Fruit fly (Drosophila melanogaster) whole organism, embryonic: Measurements from ENCODE around the gene CG8814.

ENCODE experiments used
- Bgb ChIP-seq: fragments of 200-800 bp; sonication (Bioruptor generic); IDR thresholded peaks from 2 replicates; pipeline ENCODE4 v1.3.6; 2022; ENCODE audit warnings: missing biosample characterization, missing genetic modification characterization; ENCODE audit not compliant: partially characterized antibody
- CG11456 ChIP-seq: fragments of 200-800 bp; sonication (Bioruptor generic); IDR thresholded peaks from 3 replicates; pipeline ENCODE4 v1.3.6; 2022; ENCODE audit warnings: missing biosample characterization, missing genetic modification characterization
- CG11560 ChIP-seq: fragments of 200-800 bp; sonication (Bioruptor generic); IDR thresholded peaks from 3 replicates; pipeline ENCODE4 v1.3.6; 2022; ENCODE audit warnings: missing biosample characterization, missing genetic modification characterization
- CG12104 ChIP-seq: fragments of 200-800 bp; sonication (Bioruptor generic); optimal IDR thresholded peaks from 3 replicates; lab custom pipeline; 2016; ENCODE audit warnings: missing biosample characterization, missing genetic modification characterization
- CG12769 ChIP-seq: fragments of 200-800 bp; sonication (Bioruptor generic); optimal IDR thresholded peaks from 2 replicates; lab custom pipeline; 2019; ENCODE audit warnings: missing biosample characterization, mild to moderate bottlenecking, missing genetic modification characterization, moderate library complexity
- CG14860 ChIP-seq: fragments of 200-800 bp; sonication (Bioruptor generic); IDR thresholded peaks from 3 replicates; pipeline ENCODE4 v1.3.6; 2022; ENCODE audit warnings: missing biosample characterization, missing genetic modification characterization; ENCODE audit not compliant: partially characterized antibody
- CG1832 ChIP-seq: fragments of 200-800 bp; sonication (Bioruptor generic); optimal IDR thresholded peaks from 2 replicates; lab custom pipeline; 2017; ENCODE audit warnings: missing biosample characterization, mild to moderate bottlenecking, missing genetic modification characterization, inconsistent platforms
- CG3065 ChIP-seq: fragments of 200-800 bp; sonication (Bioruptor generic); optimal IDR thresholded peaks from 2 replicates; lab custom pipeline; 2016; ENCODE audit warnings: missing biosample characterization, missing genetic modification characterization
- CG34224 ChIP-seq: fragments of 200-800 bp; sonication (Bioruptor generic); IDR thresholded peaks from 3 replicates; pipeline ENCODE4 v1.3.6; 2022; ENCODE audit warnings: missing biosample characterization, missing genetic modification characterization; ENCODE audit not compliant: partially characterized antibody
- CG4360 ChIP-seq: fragments of 200-800 bp; sonication (Bioruptor generic); IDR thresholded peaks from 2 replicates; pipeline ENCODE4 v1.3.6; 2022; ENCODE audit warnings: missing biosample characterization, missing genetic modification characterization
- CG5180 ChIP-seq: fragments of 200-800 bp; sonication (Bioruptor generic); optimal IDR thresholded peaks from 3 replicates; lab custom pipeline; 2017; ENCODE audit warnings: missing biosample characterization, missing genetic modification characterization, mild to moderate bottlenecking, moderate library complexity, missing genetic modification reagents
- CG6272 ChIP-seq: fragments of 200-800 bp; sonication (Bioruptor generic); IDR thresholded peaks from 2 replicates; pipeline ENCODE4 v1.3.6; 2022; ENCODE audit warnings: missing biosample characterization, missing genetic modification characterization
- CG8290 ChIP-seq, 3 experiments: fragments of 200-800 bp; sonication (Bioruptor generic); optimal IDR thresholded peaks; 2 replicates each; lab custom pipeline; 2016 to 2019; ENCODE audit warnings: missing biosample characterization in 3 of 3, missing genetic modification characterization in 3 of 3, mild to moderate bottlenecking in 2 of 3, moderate library complexity in 1 of 3
- CG9609 ChIP-seq: fragments of 200-800 bp; sonication (Bioruptor generic); optimal IDR thresholded peaks from 3 replicates; lab custom pipeline; 2016; ENCODE audit warnings: missing biosample characterization, missing genetic modification characterization
- CG9932 ChIP-seq: fragments of 200-800 bp; sonication (Bioruptor generic); IDR thresholded peaks from 2 replicates; pipeline ENCODE4 v1.3.6; 2022; ENCODE audit warnings: missing biosample characterization, missing genetic modification characterization
- D19B ChIP-seq: fragments of 200-800 bp; sonication (Bioruptor generic); optimal IDR thresholded peaks from 2 replicates; lab custom pipeline; 2017; ENCODE audit warnings: missing biosample characterization, mild to moderate bottlenecking, missing genetic modification characterization
- Doc2 ChIP-seq: fragments of 200-800 bp; sonication (Bioruptor generic); IDR thresholded peaks from 2 replicates; pipeline ENCODE4 v1.3.6; 2022; ENCODE audit warnings: missing biosample characterization, missing genetic modification characterization
- HLHmδ ChIP-seq: fragments of 200-800 bp; sonication (Bioruptor generic); optimal IDR thresholded peaks from 2 replicates; lab custom pipeline; 2018; ENCODE audit warnings: missing biosample characterization, mild to moderate bottlenecking, missing genetic modification characterization, moderate library complexity
- Jarid2 ChIP-seq: fragments of 200-800 bp; sonication (Bioruptor generic); optimal IDR thresholded peaks from 3 replicates; lab custom pipeline; 2017; ENCODE audit warnings: mild to moderate bottlenecking, missing biosample characterization, missing genetic modification reagents, missing genetic modification characterization
- Lim3 ChIP-seq: fragments of 200-800 bp; sonication (Bioruptor generic); IDR thresholded peaks from 2 replicates; pipeline ENCODE4 v1.3.6; 2022; ENCODE audit warnings: missing biosample characterization, missing genetic modification characterization
- NFAT ChIP-seq: fragments of 200-800 bp; sonication (Bioruptor generic); IDR thresholded peaks from 2 replicates; pipeline ENCODE4 v1.3.6; 2022; ENCODE audit warnings: missing biosample characterization, missing genetic modification characterization
- Opbp ChIP-seq: fragments of 200-800 bp; sonication (Bioruptor generic); IDR thresholded peaks from 3 replicates; pipeline ENCODE4 v1.3.6; 2022; ENCODE audit warnings: missing biosample characterization, missing genetic modification characterization; ENCODE audit not compliant: partially characterized antibody
- Scr ChIP-seq: fragments of 200-800 bp; sonication (Bioruptor generic); IDR thresholded peaks from 2 replicates; pipeline ENCODE4 v1.3.6; 2022; ENCODE audit warnings: missing biosample characterization, missing genetic modification characterization; ENCODE audit not compliant: partially characterized antibody
- Side ChIP-seq: fragments of 200-800 bp; sonication (Bioruptor generic); optimal IDR thresholded peaks from 2 replicates; lab custom pipeline; 2016; ENCODE audit warnings: missing biosample characterization, missing genetic modification characterization
- Spps ChIP-seq: fragments of 200-800 bp; sonication (Bioruptor generic); optimal IDR thresholded peaks from 2 replicates; lab custom pipeline; 2018; ENCODE audit warnings: missing biosample characterization, mild to moderate bottlenecking, missing genetic modification characterization
- Trl ChIP-seq, 3 experiments: fragments of >200 bp in 2 of 3; fragments of 200-800 bp in 1 of 3; sonication (Bioruptor generic) in 1 of 3; optimal IDR thresholded peaks; 2 replicates in 1 of 3; 3 replicates in 2 of 3; lab custom pipeline; 2016 to 2017; ENCODE audit warnings: missing biosample characterization in 1 of 3, missing genetic modification characterization in 1 of 3
- Vsx1 ChIP-seq: fragments of 200-800 bp; sonication (Bioruptor generic); optimal IDR thresholded peaks from 2 replicates; lab custom pipeline; 2017; ENCODE audit warnings: missing biosample characterization, mild to moderate bottlenecking, missing genetic modification characterization, missing genetic modification reagents
- Xbp1 ChIP-seq: fragments of 200-800 bp; sonication (Bioruptor generic); optimal IDR thresholded peaks from 3 replicates; lab custom pipeline; 2016; ENCODE audit warnings: missing biosample characterization, mild to moderate bottlenecking, missing genetic modification characterization
- aop ChIP-seq: fragments of 200-800 bp; sonication (Bioruptor generic); IDR thresholded peaks from 2 replicates; pipeline ENCODE4 v1.3.6; 2022; ENCODE audit warnings: missing biosample characterization, missing genetic modification characterization
- bbx ChIP-seq: fragments of 200-800 bp; sonication (Bioruptor generic); IDR thresholded peaks from 2 replicates; pipeline ENCODE4 v1.3.6; 2022; ENCODE audit warnings: missing biosample characterization, missing genetic modification characterization; ENCODE audit not compliant: partially characterized antibody
- cg ChIP-seq: fragments of 200-800 bp; sonication (Bioruptor generic); optimal IDR thresholded peaks from 3 replicates; lab custom pipeline; 2019; ENCODE audit warnings: missing biosample characterization, mild to moderate bottlenecking, missing genetic modification characterization, moderate library complexity
- chinmo ChIP-seq: fragments of 200-800 bp; sonication (Bioruptor generic); IDR thresholded peaks from 4 replicates; pipeline ENCODE4 v1.3.6; 2022; ENCODE audit warnings: missing biosample characterization, missing genetic modification characterization; ENCODE audit not compliant: partially characterized antibody
- crc ChIP-seq: fragments of 200-800 bp; sonication (Bioruptor generic); optimal IDR thresholded peaks from 2 replicates; lab custom pipeline; 2016; ENCODE audit warnings: missing biosample characterization, missing genetic modification characterization
- crol ChIP-seq: fragments of 200-800 bp; sonication (Bioruptor generic); IDR thresholded peaks from 2 replicates; pipeline ENCODE4 v1.3.6; 2022; ENCODE audit warnings: missing biosample characterization, missing genetic modification characterization
- dm ChIP-seq: fragments of 200-800 bp; sonication (Bioruptor generic); optimal IDR thresholded peaks from 3 replicates; lab custom pipeline; 2016; ENCODE audit warnings: missing biosample characterization, missing genetic modification characterization
- esg ChIP-seq: fragments of 200-800 bp; sonication (Bioruptor generic); conservative IDR thresholded peaks from 2 replicates; pipeline ENCODE4 v1.3.6; 2022; ENCODE audit warnings: missing biosample characterization, missing genetic modification characterization
- nerfin-2 ChIP-seq: fragments of 200-800 bp; sonication (Bioruptor generic); IDR thresholded peaks from 2 replicates; pipeline ENCODE4 v1.3.6; 2022; ENCODE audit warnings: missing biosample characterization, missing genetic modification characterization; ENCODE audit not compliant: partially characterized antibody
- psq ChIP-seq: fragments of 200-800 bp; sonication (Bioruptor generic); optimal IDR thresholded peaks from 2 replicates; lab custom pipeline; 2017; ENCODE audit warnings: missing biosample characterization, missing genetic modification characterization
- ro ChIP-seq: fragments of 200-800 bp; sonication (Bioruptor generic); IDR thresholded peaks from 2 replicates; pipeline ENCODE4 v1.3.6; 2022; ENCODE audit warnings: missing biosample characterization, missing genetic modification characterization
- run ChIP-seq: fragments of 200-800 bp; sonication (Bioruptor generic); optimal IDR thresholded peaks from 3 replicates; lab custom pipeline; 2018; ENCODE audit warnings: missing biosample characterization, mild to moderate bottlenecking, missing genetic modification characterization
- sisA ChIP-seq: fragments of 200-800 bp; sonication (Bioruptor generic); IDR thresholded peaks from 2 replicates; pipeline ENCODE4 v1.3.6; 2022; ENCODE audit warnings: missing biosample characterization, missing genetic modification characterization
- slp2 ChIP-seq: fragments of 200-800 bp; sonication (Bioruptor generic); optimal IDR thresholded peaks from 2 replicates; lab custom pipeline; 2016; ENCODE audit warnings: missing biosample characterization, missing genetic modification characterization
- sug ChIP-seq: fragments of 200-800 bp; optimal IDR thresholded peaks from 2 replicates; lab custom pipeline; 2019; ENCODE audit warnings: missing biosample characterization, mild to moderate bottlenecking, missing genetic modification characterization, moderate library complexity
- unc-4 ChIP-seq: fragments of 200-800 bp; sonication (Bioruptor generic); IDR thresholded peaks from 2 replicates; pipeline ENCODE4 v1.3.6; 2022; ENCODE audit warnings: missing biosample characterization, missing genetic modification characterization; ENCODE audit not compliant: partially characterized antibody
- zen2 ChIP-seq: fragments of 200-800 bp; sonication (Bioruptor generic); IDR thresholded peaks from 3 replicates; pipeline ENCODE4 v1.3.6; 2022; ENCODE audit warnings: missing biosample characterization, missing genetic modification characterization; ENCODE audit not compliant: partially characterized antibody

The CG8814 gene

dm6 chr2L:2829637-2830340 lies 44.9 kb upstream of the CG8814 start, which contains the start of gene Duox:
Gene Duox, minus strand, starts transcription at chr2L:2830248.
- TF ChIP-seq Opbp: peak; percentile 48; the same call in 1 of the 3 replicates
- no peak for TF ChIP-seq CG3065 (GFP tag; lab: Kevin White, UChicago)
- 0 out of 3 replicates have a peak, but pooled peaks have one; percentile 15 for TF ChIP-seq CG34224 (GFP tag; lab: Robert Waterston, UW)
- no peak for TF ChIP-seq Lim3 (GFP tag; lab: Robert Waterston, UW)
- TF ChIP-seq CG5180: peak; percentile 90
- TF ChIP-seq crol: peak; percentile 46; the same call in 1 of the 2 replicates
- no peak for TF ChIP-seq Side (GFP tag; lab: Kevin White, UChicago)
- no peak for TF ChIP-seq CG12104 (GFP tag; lab: Kevin White, UChicago)
- 0 out of 3 replicates have a peak, but pooled peaks have one; percentile 3 for TF ChIP-seq CG11456 (GFP tag; lab: Robert Waterston, UW)
- TF ChIP-seq CG9609 (GFP tag; lab: Kevin White, UChicago): peak; percentile 48
- no peak for TF ChIP-seq crc (GFP tag; lab: Kevin White, UChicago)
- TF ChIP-seq psq (GFP tag; lab: Kevin White, UChicago): peak; percentile 70
- TF ChIP-seq Trl (optimal IDR thresholded peaks at IDR 0.05; lab: Kevin White, UChicago): peak; percentile 10 to 42
- no peak for TF ChIP-seq Trl (GFP tag; optimal IDR thresholded peaks at IDR 0.05; lab: Kevin White, UChicago)
- no peak for TF ChIP-seq nerfin-2 (GFP tag; lab: Robert Waterston, UW)
- TF ChIP-seq D19B (GFP tag; lab: Kevin White, UChicago): no peak
- TF ChIP-seq esg (GFP tag; lab: Robert Waterston, UW): no peak
- no peak for TF ChIP-seq Xbp1 (GFP tag; lab: Kevin White, UChicago)
- TF ChIP-seq CG4360 (GFP tag; lab: Robert Waterston, UW): peak; percentile 27; the same call in 1 of the 2 replicates
- peak; percentile 14 for TF ChIP-seq dm
- no peak for TF ChIP-seq CG14860 (GFP tag; lab: Robert Waterston, UW)
- TF ChIP-seq CG6272: no peak
- peak; percentile 87 for TF ChIP-seq cg (GFP tag; lab: Kevin White, UChicago)
- TF ChIP-seq NFAT (GFP tag; lab: Robert Waterston, UW): no peak; the same call in 1 of the 2 replicates
- TF ChIP-seq CG1832 (GFP tag; lab: Kevin White, UChicago): peak; percentile 20
- peak; percentile 21; the same call in 1 of the 2 replicates for TF ChIP-seq Bgb (GFP tag; lab: Robert Waterston, UW)
- TF ChIP-seq Doc2 (GFP tag; lab: Robert Waterston, UW): no peak
- TF ChIP-seq Spps (tag; lab: Kevin White, UChicago): no peak
- TF ChIP-seq chinmo: peak; percentile 84; the same call in 1 of the 4 replicates
- TF ChIP-seq unc-4 (GFP tag; lab: Robert Waterston, UW): 0 out of 2 replicates have a peak, but pooled peaks have one; percentile 18
- no peak for TF ChIP-seq sug (tag; lab: Kevin White, UChicago)
- TF ChIP-seq Vsx1: no peak
- TF ChIP-seq Jarid2 (GFP tag; lab: Kevin White, UChicago): peak; percentile 87
- TF ChIP-seq slp2 (GFP tag; lab: Kevin White, UChicago): no peak
- no peak for TF ChIP-seq sisA (GFP tag; lab: Robert Waterston, UW)
- TF ChIP-seq Scr (GFP tag; lab: Robert Waterston, UW): no peak; the same call in 1 of the 2 replicates
- TF ChIP-seq run: no peak
- peak; percentile 84 for TF ChIP-seq HLHmδ
- TF ChIP-seq zen2 (GFP tag; lab: Robert Waterston, UW): peak; percentile 35; the same call in 2 of the 3 replicates
- TF ChIP-seq CG9932 (GFP tag; lab: Robert Waterston, UW): no peak
- TF ChIP-seq CG12769 (tag; lab: Kevin White, UChicago): peak; percentile 76
- no peak for TF ChIP-seq CG8290 (GFP tag; optimal IDR thresholded peaks at IDR 0.05; lab: Kevin White, UChicago)
- peak in 1 of 2 experiments; percentile 54 for TF ChIP-seq CG8290 (tag; optimal IDR thresholded peaks at IDR 0.05; lab: Kevin White, UChicago)
- TF ChIP-seq aop (GFP tag; lab: Robert Waterston, UW): 0 out of 2 replicates have a peak, but pooled peaks have one; percentile 11
- TF ChIP-seq CG11560 (tag; lab: Robert Waterston, UW): no peak
- no peak for TF ChIP-seq ro (GFP tag; lab: Robert Waterston, UW)
- TF ChIP-seq bbx (GFP tag; lab: Robert Waterston, UW): 0 out of 2 replicates have a peak, but pooled peaks have one; percentile 10
